Worm (Caenorhabditis elegans): ENCODE measurements around the gene rab-21.

Gene rab-21

ce11 chrII:8664533-8664932 lies 50.3 kb downstream of the rab-21 start, which contains the start of gene etc-1:
Gene etc-1 (plus strand): TSS chrII:8664833.
- no peak for TF ChIP-seq skn-1 (tag; optimal IDR thresholded peaks at IDR 0.05)
- no peak for TF ChIP-seq mml-1 (tag; optimal IDR thresholded peaks at IDR 0.05)
- no peak for TF ChIP-seq jun-1 (tag; optimal IDR thresholded peaks at IDR 0.05)
- TF ChIP-seq ztf-11 (tag; optimal IDR thresholded peaks at IDR 0.05), result no peak
- no peak for TF ChIP-seq tbx-2 (tag; optimal IDR thresholded peaks at IDR 0.05)
- TF ChIP-seq egl-27 (tag; optimal IDR thresholded peaks at IDR 0.05), result no peak
- no peak for TF ChIP-seq snpc-4 (tag; optimal IDR thresholded peaks at IDR 0.05)
- TF ChIP-seq nhr-28 (tag; optimal IDR thresholded peaks at IDR 0.05), result no peak
- no peak for TF ChIP-seq ceh-82 (tag; optimal IDR thresholded peaks at IDR 0.05)
- no peak for TF ChIP-seq lin-39 (tag; optimal IDR thresholded peaks at IDR 0.05)
- no peak for TF ChIP-seq unc-39 (tag; optimal IDR thresholded peaks at IDR 0.05)
- no peak for TF ChIP-seq fkh-2 (tag; optimal IDR thresholded peaks at IDR 0.05)
- TF ChIP-seq nhr-77 (tag; optimal IDR thresholded peaks at IDR 0.05), result no peak
- TF ChIP-seq nhr-11 (tag; optimal IDR thresholded peaks at IDR 0.05), result no peak
- no peak for TF ChIP-seq nhr-12 (tag; optimal IDR thresholded peaks at IDR 0.05)
- no peak for TF ChIP-seq lsy-12 (tag; optimal IDR thresholded peaks at IDR 0.05)
- TF ChIP-seq sea-2 (GFP tag; optimal IDR thresholded peaks at IDR 0.05), result no peak
